Worm (Caenorhabditis elegans): Measurements from ENCODE around the gene clec-32.

DNA sequence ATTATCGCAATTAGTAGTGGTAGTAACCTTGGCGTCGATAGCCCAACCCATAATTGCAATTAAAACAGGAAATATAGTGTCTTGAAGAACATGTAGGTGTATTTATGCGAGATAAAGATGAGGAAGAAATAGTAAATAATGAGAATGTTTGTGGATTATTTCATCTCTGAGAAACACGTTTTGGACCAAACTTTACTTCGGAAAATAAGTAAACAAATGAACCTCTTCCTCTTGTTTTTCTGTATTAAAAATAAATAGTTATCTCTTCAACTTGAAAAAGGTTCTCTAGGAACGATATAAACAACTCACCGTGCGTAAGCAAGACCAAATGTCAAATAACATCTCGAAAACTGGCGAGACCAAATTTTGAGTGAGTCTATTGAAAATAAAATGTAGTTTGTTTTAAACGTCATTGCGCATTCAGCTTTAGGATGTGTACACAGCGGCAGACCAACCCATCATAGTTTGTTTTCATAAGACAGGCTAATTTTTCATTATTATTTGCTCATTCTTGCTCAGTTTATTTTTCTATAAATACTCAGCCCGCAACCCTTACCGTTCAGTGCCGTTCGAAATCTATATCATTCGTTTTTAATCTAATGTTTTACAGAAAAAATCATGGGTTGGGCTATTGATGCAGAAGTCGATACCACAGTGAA, 20.8 kb upstream of the clec-32 start, which contains the start of the genes F09C6.11 and F09C6.12:
- TF ChIP-seq tbx-7 (tag; optimal IDR thresholded peaks at IDR 0.05) (no peak), ceh-22 (tag; optimal IDR thresholded peaks at IDR 0.05) (no peak), ceh-31 (tag; optimal IDR thresholded peaks at IDR 0.05) (no peak), fax-1 (tag; optimal IDR thresholded peaks at IDR 0.05) (no peak), elt-4 (tag; optimal IDR thresholded peaks at IDR 0.05) (no peak), unc-86 (tag; optimal IDR thresholded peaks at IDR 0.05) (no peak)

Measured in whole organism, late embryonic.